Fruit fly (Drosophila melanogaster): ENCODE data around the gene I-3.

The I-3 gene

DNA sequence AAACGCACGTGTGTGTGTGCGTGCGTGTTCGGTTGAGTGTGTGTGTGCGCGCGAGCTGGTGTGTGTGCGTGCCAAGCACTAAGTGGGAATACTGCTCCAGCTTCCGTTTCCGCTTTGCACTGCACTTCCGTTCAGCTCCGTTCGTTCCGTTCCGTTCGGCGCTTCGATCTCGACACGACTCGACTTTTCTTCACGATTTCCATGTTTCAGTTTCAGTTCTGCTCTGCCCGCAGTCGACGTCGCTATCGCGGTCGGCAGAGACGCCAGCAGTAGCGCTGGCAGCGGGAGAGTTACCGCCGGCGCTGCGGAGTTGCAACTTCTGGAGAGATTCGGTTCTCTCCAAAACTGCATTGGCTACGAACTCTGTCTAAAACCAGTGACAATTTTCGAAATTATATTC is 41.4 kb upstream of the I-3 start:
- no peak for TF ChIP-seq fd85E (GFP tag; optimal IDR thresholded peaks at IDR 0.05)
- TF ChIP-seq CG8119 (GFP tag; IDR thresholded peaks at IDR 0.05): no peak
- no peak for TF ChIP-seq Smox (GFP tag; optimal IDR thresholded peaks at IDR 0.05)
- TF ChIP-seq CG11294 (GFP tag; IDR thresholded peaks at IDR 0.05): no peak
- TF ChIP-seq Eip75B (GFP tag; optimal IDR thresholded peaks at IDR 0.05): no peak
- no peak for TF ChIP-seq esn (GFP tag; optimal IDR thresholded peaks at IDR 0.05)
- no peak for TF ChIP-seq CG6163 (GFP tag; IDR thresholded peaks at IDR 0.05)
- no peak for TF ChIP-seq Sox102F (GFP tag; optimal IDR thresholded peaks at IDR 0.05)
- TF ChIP-seq Eip78C (GFP tag): no peak

- no peak for TF ChIP-seq ss (GFP tag; optimal IDR thresholded peaks at IDR 0.05)
- TF ChIP-seq CG1621 (tag; optimal IDR thresholded peaks at IDR 0.05): no peak
- no peak for TF ChIP-seq Ets96B (tag; optimal IDR thresholded peaks at IDR 0.05)
- no peak for TF ChIP-seq salr (GFP tag; optimal IDR thresholded peaks at IDR 0.05)
- no peak for TF ChIP-seq cyc (GFP tag; optimal IDR thresholded peaks at IDR 0.05)
- TF ChIP-seq dsx (GFP tag; optimal IDR thresholded peaks at IDR 0.05; ENCODE audit: poor library complexity, severe bottlenecking): no peak
- no peak for TF ChIP-seq CG15336 (GFP tag; IDR thresholded peaks at IDR 0.05)
- TF ChIP-seq CG10669 (GFP tag; optimal IDR thresholded peaks at IDR 0.05): no peak
- no peak for TF ChIP-seq CG8632 (GFP tag; optimal IDR thresholded peaks at IDR 0.05)
- no peak for TF ChIP-seq pdm3 (GFP tag; optimal IDR thresholded peaks at IDR 0.05)
- TF ChIP-seq CG8119 (GFP tag; IDR thresholded peaks at IDR 0.05): no peak
- no peak for TF ChIP-seq Sox15 (GFP tag; optimal IDR thresholded peaks at IDR 0.05)
Measured at dm6 chrX:20916436-20916835, 34.0 kb upstream of the I-3 start.

DNA sequence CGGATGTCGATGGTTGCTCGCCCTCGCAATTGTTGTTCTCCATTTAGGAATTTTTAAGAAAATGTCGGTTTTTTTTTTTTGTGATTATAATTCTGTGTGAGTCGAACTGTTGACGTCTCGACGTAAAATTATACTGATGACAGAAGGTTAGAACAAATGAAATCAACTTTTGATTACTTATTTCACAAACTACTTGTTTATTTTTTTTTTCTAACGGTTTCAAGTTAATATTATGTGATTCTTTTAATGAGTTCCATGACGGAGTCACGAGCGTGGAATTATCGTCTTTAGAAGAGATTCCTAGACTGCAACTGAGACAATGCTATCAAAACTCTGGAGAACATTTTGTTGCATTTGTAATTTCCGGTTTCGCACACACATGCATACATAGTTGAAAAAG is 13.1 kb downstream of the I-3 start, which contains the start of gene CG1314:
Gene CG1314, minus strand, starts transcription at position 101 of the 400 bp plus-strand sequence.
- TF ChIP-seq topi (GFP tag; optimal IDR thresholded peaks at IDR 0.05): no peak
- TF ChIP-seq salr (GFP tag; optimal IDR thresholded peaks at IDR 0.05): no peak
- TF ChIP-seq Hr38 (GFP tag; optimal IDR thresholded peaks at IDR 0.05): no peak
- no peak for TF ChIP-seq Ets96B (tag; optimal IDR thresholded peaks at IDR 0.05)
- no peak for TF ChIP-seq achi (GFP tag; optimal IDR thresholded peaks at IDR 0.05)
- TF ChIP-seq dac (GFP tag; optimal IDR thresholded peaks at IDR 0.05): no peak
- TF ChIP-seq Sox14 (GFP tag; optimal IDR thresholded peaks at IDR 0.05): no peak
- no peak for TF ChIP-seq CG11294 (GFP tag; IDR thresholded peaks at IDR 0.05)
- no peak for TF ChIP-seq CG6276 (GFP tag; optimal IDR thresholded peaks at IDR 0.05)
- TF ChIP-seq vri (GFP tag; optimal IDR thresholded peaks at IDR 0.05): no peak
- TF ChIP-seq dsx (GFP tag; optimal IDR thresholded peaks at IDR 0.05; ENCODE audit: poor library complexity, severe bottlenecking): no peak
- TF ChIP-seq Eip75B (GFP tag; optimal IDR thresholded peaks at IDR 0.05): no peak
- no peak for TF ChIP-seq CG15336 (GFP tag; IDR thresholded peaks at IDR 0.05)
- TF ChIP-seq CG6163 (GFP tag; IDR thresholded peaks at IDR 0.05): no peak
- TF ChIP-seq CG8632 (GFP tag; optimal IDR thresholded peaks at IDR 0.05): no peak
- no peak for TF ChIP-seq CG8319 (GFP tag; optimal IDR thresholded peaks at IDR 0.05)
- TF ChIP-seq CG7368 (GFP tag; optimal IDR thresholded peaks at IDR 0.05): no peak
- TF ChIP-seq fd59A (GFP tag; optimal IDR thresholded peaks at IDR 0.05): no peak
- TF ChIP-seq pdm3 (GFP tag; optimal IDR thresholded peaks at IDR 0.05): no peak

- TF ChIP-seq Eip78C (GFP tag) (peak; percentile 72), CG16779 (tag; optimal IDR thresholded peaks at IDR 0.05) (no peak), cyc (GFP tag; optimal IDR thresholded peaks at IDR 0.05) (no peak), CG10631 (GFP tag; optimal IDR thresholded peaks at IDR 0.05) (peak; percentile 37), CG8119 (GFP tag; IDR thresholded peaks at IDR 0.05) (peak; percentile 44; the same call in 2 of the 3 replicates), Hr4 (GFP tag; optimal IDR thresholded peaks at IDR 0.05) (peak; percentile 30), fd59A (GFP tag; optimal IDR thresholded peaks at IDR 0.05) (peak; percentile 22), achi (GFP tag; optimal IDR thresholded peaks at IDR 0.05) (peak; percentile 19), CG1621 (tag; optimal IDR thresholded peaks at IDR 0.05) (no peak), net (GFP tag; optimal IDR thresholded peaks at IDR 0.05) (no peak), CG32006 (GFP tag; optimal IDR thresholded peaks at IDR 0.05) (peak; percentile 52), Hr39 (GFP tag; optimal IDR thresholded peaks at IDR 0.05) (peak; percentile 18), Blimp-1 (GFP tag; optimal IDR thresholded peaks at IDR 0.05) (no peak), svp (GFP tag) (peak; percentile 57), CG6854 (GFP tag; optimal IDR thresholded peaks at IDR 0.05) (no peak), Eip75B (GFP tag; optimal IDR thresholded peaks at IDR 0.05) (peak; percentile 28), Smox (GFP tag; optimal IDR thresholded peaks at IDR 0.05) (no peak), OdsH (GFP tag; optimal IDR thresholded peaks at IDR 0.05) (peak; percentile 25), CG11294 (GFP tag; IDR thresholded peaks at IDR 0.05) (no peak), CG3032 (tag; optimal IDR thresholded peaks at IDR 0.05) (peak; percentile 18), salr (GFP tag; optimal IDR thresholded peaks at IDR 0.05) (no peak), CG3919 (GFP tag; optimal IDR thresholded peaks at IDR 0.05) (peak; percentile 11), Ets21C (GFP tag; optimal IDR thresholded peaks at IDR 0.05) (no peak), Sox14 (GFP tag; optimal IDR thresholded peaks at IDR 0.05) (peak; percentile 13), Ets96B (tag; optimal IDR thresholded peaks at IDR 0.05) (peak; percentile 33), esn (GFP tag; optimal IDR thresholded peaks at IDR 0.05) (no peak), CG10669 (GFP tag; optimal IDR thresholded peaks at IDR 0.05) (peak; percentile 32), dsx (GFP tag; optimal IDR thresholded peaks at IDR 0.05; ENCODE audit: poor library complexity, severe bottlenecking) (no peak), CG4318 (GFP tag; optimal IDR thresholded peaks at IDR 0.05) (no peak)
Measured at dm6 chrX:20863704-20864103, 18.7 kb downstream of the I-3 start.
